Worm (Caenorhabditis elegans): ENCODE data around the gene C50H2.7.

C50H2.7 gene

ce11 chrV:9924389-9924788 lies 1.8 kb downstream of the C50H2.7 start:
- TF ChIP-seq unc-86 (tag; optimal IDR thresholded peaks at IDR 0.05) (no peak), ama-1 (optimal IDR thresholded peaks at IDR 0.05) (no peak), elt-2 (tag; optimal IDR thresholded peaks at IDR 0.05) (peak; percentile 18)

ce11 chrV:9925647-9926046 lies 3.1 kb downstream of the C50H2.7 start:
- TF ChIP-seq elt-2 (tag; optimal IDR thresholded peaks at IDR 0.05) (peak; percentile 87), pha-4 (tag; optimal IDR thresholded peaks at IDR 0.05) (no peak)

ce11 chrV:9926240-9926639 lies 3.7 kb downstream of the C50H2.7 start, which contains the start of gene C50H2.13:
C50H2.13 (plus strand) TSS chrV:9926540.
- TF ChIP-seq hlh-13 (GFP tag; optimal IDR thresholded peaks at IDR 0.05): no peak
- TF ChIP-seq unc-42 (tag; optimal IDR thresholded peaks at IDR 0.05): no peak
- TF ChIP-seq ceh-48 (tag; optimal IDR thresholded peaks at IDR 0.05): no peak
- TF ChIP-seq ceh-24 (tag; optimal IDR thresholded peaks at IDR 0.05): no peak
- TF ChIP-seq ceh-18 (tag; optimal IDR thresholded peaks at IDR 0.05): no peak
- no peak for TF ChIP-seq ref-2 (tag; optimal IDR thresholded peaks at IDR 0.05)
- no peak for TF ChIP-seq K09A11.1 (tag; optimal IDR thresholded peaks at IDR 0.05; ENCODE audit: insufficient read depth)
- no peak for TF ChIP-seq elt-4 (tag; optimal IDR thresholded peaks at IDR 0.05)
- no peak for TF ChIP-seq ceh-45 (GFP tag; IDR thresholded peaks at IDR 0.05)
- no peak for TF ChIP-seq che-1 (tag; optimal IDR thresholded peaks at IDR 0.05)
- TF ChIP-seq ceh-22 (tag; optimal IDR thresholded peaks at IDR 0.05): no peak

ce11 chrV:9927381-9927780 lies 4.8 kb downstream of the C50H2.7 start:
- TF ChIP-seq madf-2 (tag; optimal IDR thresholded peaks at IDR 0.05) (no peak), pqm-1 (tag; optimal IDR thresholded peaks at IDR 0.05) (no peak)

- TF ChIP-seq hlh-30 (tag; optimal IDR thresholded peaks at IDR 0.05; ENCODE audit: insufficient read depth): peak; percentile 19
- TF ChIP-seq fkh-6 (tag; optimal IDR thresholded peaks at IDR 0.05): no peak
These were observed 5.4 kb downstream of the C50H2.7 start for ce11 chrV:9927954-9928353.

ce11 chrV:9930612-9931065 lies 8.1 kb downstream of the C50H2.7 start, which contains the start of the genes rmh-2 and suds-3:
rmh-2 (minus strand) TSS chrV:9930775.
suds-3 (plus strand) TSS chrV:9931015.
- TF ChIP-seq sox-2 (GFP tag; IDR thresholded peaks at IDR 0.05): no peak
- TF ChIP-seq lin-11 (tag; optimal IDR thresholded peaks at IDR 0.05): no peak
- no peak for TF ChIP-seq ceh-22 (tag; optimal IDR thresholded peaks at IDR 0.05)
- TF ChIP-seq ceh-9 (tag; optimal IDR thresholded peaks at IDR 0.05): no peak
- TF ChIP-seq ceh-6 (GFP tag; optimal IDR thresholded peaks at IDR 0.05): no peak
- TF ChIP-seq rnt-1 (tag; optimal IDR thresholded peaks at IDR 0.05): no peak
- TF ChIP-seq K09A11.1 (tag; optimal IDR thresholded peaks at IDR 0.05; ENCODE audit: insufficient read depth): peak; percentile 49
- peak; percentile 38 for TF ChIP-seq tbx-2 (tag; optimal IDR thresholded peaks at IDR 0.05)
- TF ChIP-seq fax-1 (tag; optimal IDR thresholded peaks at IDR 0.05): no peak
- TF ChIP-seq ceh-31 (tag; optimal IDR thresholded peaks at IDR 0.05): peak; percentile 4
- TF ChIP-seq hlh-30 (tag; optimal IDR thresholded peaks at IDR 0.05; ENCODE audit: insufficient read depth): no peak
- TF ChIP-seq ceh-30 (tag; optimal IDR thresholded peaks at IDR 0.05): no peak
- no peak for TF ChIP-seq ztf-16 (tag; optimal IDR thresholded peaks at IDR 0.05)
- no peak for TF ChIP-seq ceh-19 (GFP tag; optimal IDR thresholded peaks at IDR 0.05)
- no peak for TF ChIP-seq pqm-1 (tag; optimal IDR thresholded peaks at IDR 0.05)
- TF ChIP-seq pax-1 (tag; optimal IDR thresholded peaks at IDR 0.05): no peak
- no peak for TF ChIP-seq unc-86 (tag; optimal IDR thresholded peaks at IDR 0.05)
- no peak for TF ChIP-seq elt-4 (tag; optimal IDR thresholded peaks at IDR 0.05)
- TF ChIP-seq ceh-18 (tag; optimal IDR thresholded peaks at IDR 0.05): no peak
- no peak for TF ChIP-seq unc-55 (GFP tag; optimal IDR thresholded peaks at IDR 0.05)
- no peak for TF ChIP-seq pha-2 (tag; optimal IDR thresholded peaks at IDR 0.05)
- no peak for TF ChIP-seq madf-2 (tag; optimal IDR thresholded peaks at IDR 0.05)
- TF ChIP-seq K02D7.2 (tag; optimal IDR thresholded peaks at IDR 0.05): no peak
- no peak for TF ChIP-seq npax-4 (tag; optimal IDR thresholded peaks at IDR 0.05)
- TF ChIP-seq ama-1 (optimal IDR thresholded peaks at IDR 0.05): no peak
- TF ChIP-seq ceh-34 (tag; optimal IDR thresholded peaks at IDR 0.05): peak; percentile 65
- TF ChIP-seq hlh-15 (tag; optimal IDR thresholded peaks at IDR 0.05): no peak
- no peak for TF ChIP-seq mec-3 (tag; optimal IDR thresholded peaks at IDR 0.05; ENCODE audit: borderline replicate concordance)
- TF ChIP-seq nfya-1 (tag; optimal IDR thresholded peaks at IDR 0.05): peak; percentile 43
- TF ChIP-seq ets-4 (tag; optimal IDR thresholded peaks at IDR 0.05): no peak
- TF ChIP-seq ref-2 (tag; optimal IDR thresholded peaks at IDR 0.05): no peak
- TF ChIP-seq ceh-14 (tag; optimal IDR thresholded peaks at IDR 0.05): no peak
- no peak for TF ChIP-seq ceh-45 (GFP tag; IDR thresholded peaks at IDR 0.05)
- TF ChIP-seq fkh-10 (GFP tag; optimal IDR thresholded peaks at IDR 0.05): no peak
- TF ChIP-seq ceh-2 (tag; optimal IDR thresholded peaks at IDR 0.05): no peak

Measured in whole organism, late embryonic.